Worm (Caenorhabditis elegans) whole organism, L1 larva: ENCODE data around the gene cest-10.
A peak's percentile ranks its signal among the peaks of the same experiment; 100 is the strongest.

Source experiments
- C16A3.4 ChIP-seq: fragments of 150-350 bp; optimal IDR thresholded peaks from 2 replicates; lab custom pipeline; 2014; ENCODE audit warnings: missing biosample characterization, missing genetic modification characterization
- F16B12.6 ChIP-seq: fragments of 150-350 bp; optimal IDR thresholded peaks from 2 replicates; lab custom pipeline; 2014; ENCODE audit warnings: missing biosample characterization, missing genetic modification characterization
- Y116A8C.19 ChIP-seq: sonication (generic microtip); optimal IDR thresholded peaks from 2 replicates; lab custom pipeline; 2016; ENCODE audit warnings: missing compliant biosample characterization, missing genetic modification characterization, borderline replicate concordance
- aly-2 ChIP-seq: fragments of 150-350 bp; optimal IDR thresholded peaks from 2 replicates; lab custom pipeline; 2014; ENCODE audit warnings: missing biosample characterization, missing genetic modification characterization
- ama-1 ChIP-seq: fragments of 150-350 bp; optimal IDR thresholded peaks from 2 replicates; lab custom pipeline; 2014
- ceh-8 ChIP-seq: fragments of 200-800 bp; sonication (Bioruptor generic); optimal IDR thresholded peaks from 2 replicates; lab custom pipeline; 2018; ENCODE audit warnings: mild to moderate bottlenecking, missing genetic modification characterization, moderate library complexity, missing compliant biosample characterization
- ceh-88 ChIP-seq: fragments of 200-800 bp; sonication (Bioruptor generic); IDR thresholded peaks from 2 replicates; pipeline ENCODE4 v1.3.6; 2022; ENCODE audit warnings: missing genetic modification characterization, missing compliant biosample characterization
- dpl-1 ChIP-seq, 3 experiments: fragments of 150-350 bp in 2 of 3; sonication (generic microtip) in 1 of 3; optimal IDR thresholded peaks; 2 replicates each; lab custom pipeline; 2014 to 2017; ENCODE audit warnings: missing biosample characterization in 3 of 3, missing genetic modification characterization in 3 of 3, missing genetic modification reagents in 3 of 3
- dsc-1 ChIP-seq: sonication (generic microtip); optimal IDR thresholded peaks from 2 replicates; lab custom pipeline; 2016; ENCODE audit warnings: mild to moderate bottlenecking, missing genetic modification characterization, missing compliant biosample characterization
- efl-1 ChIP-seq, 4 experiments: fragments of 150-350 bp; optimal IDR thresholded peaks in 3 of 4; peaks in 1 of 4; 1 replicate in 1 of 4; 2 replicates in 3 of 4; lab custom pipeline; 2014; ENCODE audit warnings: missing biosample characterization in 2 of 4, missing genetic modification characterization in 2 of 4, missing genetic modification reagents in 2 of 4
- egl-27 ChIP-seq, 2 experiments: fragments of 150-350 bp in 1 of 2; sonication (generic microtip); optimal IDR thresholded peaks; 3 replicates each; lab custom pipeline; 2017 to 2018; ENCODE audit warnings: missing biosample characterization in 2 of 2, missing genetic modification characterization in 2 of 2, missing genetic modification reagents in 2 of 2
- elt-2 ChIP-seq: sonication (generic microtip); optimal IDR thresholded peaks from 2 replicates; lab custom pipeline; 2016; ENCODE audit warnings: missing genetic modification characterization, mild to moderate bottlenecking, inconsistent platforms, missing compliant biosample characterization, missing genetic modification reagents
- ets-5 ChIP-seq: fragments of 200-800 bp; sonication (Bioruptor generic); IDR thresholded peaks from 2 replicates; pipeline ENCODE4 v1.3.6; 2022; ENCODE audit warnings: missing genetic modification characterization, missing compliant biosample characterization
- fkh-10 ChIP-seq: sonication (generic microtip); optimal IDR thresholded peaks from 2 replicates; lab custom pipeline; 2017; ENCODE audit warnings: missing biosample characterization, missing genetic modification reagents, missing genetic modification characterization
- fkh-4 ChIP-seq: sonication (generic microtip); optimal IDR thresholded peaks from 2 replicates; lab custom pipeline; 2016; ENCODE audit warnings: missing compliant biosample characterization, missing genetic modification characterization, borderline replicate concordance
- grh-1 ChIP-seq: fragments of 200-800 bp; sonication (Bioruptor generic); IDR thresholded peaks from 2 replicates; pipeline ENCODE4 v1.3.6; 2022; ENCODE audit warnings: missing genetic modification reagents, missing genetic modification characterization, missing compliant biosample characterization
- irx-1 ChIP-seq: sonication (generic microtip); optimal IDR thresholded peaks from 2 replicates; lab custom pipeline; 2016; ENCODE audit warnings: missing genetic modification characterization, missing compliant biosample characterization
- isw-1 ChIP-seq: fragments of 200-800 bp; sonication (Bioruptor generic); IDR thresholded peaks from 2 replicates; pipeline ENCODE4 v1.3.6; 2022; ENCODE audit warnings: missing genetic modification characterization, missing compliant biosample characterization
- jun-1 ChIP-seq: fragments of 150-350 bp; optimal IDR thresholded peaks from 2 replicates; lab custom pipeline; 2014; ENCODE audit warnings: missing biosample characterization, missing genetic modification reagents, missing genetic modification characterization
- lin-13 ChIP-seq: fragments of 150-350 bp; optimal IDR thresholded peaks from 2 replicates; lab custom pipeline; 2014; ENCODE audit warnings: missing biosample characterization, missing genetic modification reagents, missing genetic modification characterization
- lin-14 ChIP-seq: fragments of 200-800 bp; sonication (Bioruptor generic); optimal IDR thresholded peaks from 2 replicates; lab custom pipeline; 2018; ENCODE audit warnings: mild to moderate bottlenecking, missing genetic modification characterization, moderate library complexity, missing compliant biosample characterization
- lin-35 ChIP-seq, 2 experiments: fragments of 150-350 bp; optimal IDR thresholded peaks; 2 replicates each; lab custom pipeline; 2014; ENCODE audit warnings: missing biosample characterization in 2 of 2, missing genetic modification characterization in 2 of 2, missing genetic modification reagents in 2 of 2
- lin-39 ChIP-seq: fragments of 150-350 bp; optimal IDR thresholded peaks from 2 replicates; lab custom pipeline; 2014; ENCODE audit warnings: missing biosample characterization, missing genetic modification reagents, missing genetic modification characterization
- lir-3 ChIP-seq: sonication (generic microtip); optimal IDR thresholded peaks from 2 replicates; lab custom pipeline; 2016; ENCODE audit warnings: mild to moderate bottlenecking, missing genetic modification characterization, moderate library complexity, missing compliant biosample characterization; ENCODE audit not compliant: poor library complexity
- lsy-2 ChIP-seq, 2 experiments: fragments of 150-350 bp; optimal IDR thresholded peaks; 2 replicates each; lab custom pipeline; 2014; ENCODE audit warnings: missing biosample characterization in 2 of 2, missing genetic modification characterization in 2 of 2
- nhr-11 ChIP-seq: fragments of 150-350 bp; optimal IDR thresholded peaks from 2 replicates; lab custom pipeline; 2014; ENCODE audit warnings: missing biosample characterization, missing genetic modification characterization
- nhr-12 ChIP-seq: sonication (generic microtip); optimal IDR thresholded peaks from 2 replicates; lab custom pipeline; 2017; ENCODE audit warnings: missing biosample characterization, missing genetic modification characterization
- nhr-19 ChIP-seq: fragments of 200-800 bp; sonication (Bioruptor generic); conservative IDR thresholded peaks from 2 replicates; pipeline ENCODE4 v1.3.6; 2022; ENCODE audit warnings: missing genetic modification characterization, missing compliant biosample characterization
- nhr-20 ChIP-seq: sonication (generic microtip); optimal IDR thresholded peaks from 2 replicates; lab custom pipeline; 2016; ENCODE audit warnings: mild to moderate bottlenecking, missing genetic modification characterization, missing compliant biosample characterization
- nhr-237 ChIP-seq: fragments of 150-350 bp; optimal IDR thresholded peaks from 2 replicates; lab custom pipeline; 2014; ENCODE audit warnings: missing biosample characterization, missing genetic modification characterization
- nhr-28 ChIP-seq: fragments of 150-350 bp; optimal IDR thresholded peaks from 2 replicates; lab custom pipeline; 2014; ENCODE audit warnings: missing biosample characterization, missing genetic modification characterization
- nhr-77 ChIP-seq: fragments of 150-350 bp; optimal IDR thresholded peaks from 2 replicates; lab custom pipeline; 2014; ENCODE audit warnings: missing biosample characterization, missing genetic modification characterization
- nhr-85 ChIP-seq: sonication (generic microtip); peaks from one replicate; lab custom pipeline; 2016; ENCODE audit warnings: missing genetic modification characterization, inconsistent platforms, missing compliant biosample characterization
- nhr-90 ChIP-seq: sonication (generic microtip); optimal IDR thresholded peaks from 2 replicates; lab custom pipeline; 2016; ENCODE audit warnings: mild to moderate bottlenecking, missing genetic modification characterization, missing compliant biosample characterization; ENCODE audit not compliant: poor library complexity
- pax-3 ChIP-seq: fragments of 200-800 bp; sonication (Bioruptor generic); optimal IDR thresholded peaks from 2 replicates; lab custom pipeline; 2018; ENCODE audit warnings: mild to moderate bottlenecking, missing genetic modification characterization, moderate library complexity, missing compliant biosample characterization
- rnt-1 ChIP-seq: sonication (generic microtip); optimal IDR thresholded peaks from 2 replicates; lab custom pipeline; 2016; ENCODE audit warnings: mild to moderate bottlenecking, missing genetic modification characterization, moderate library complexity, missing compliant biosample characterization
- skn-1 ChIP-seq: fragments of 150-350 bp; optimal IDR thresholded peaks from 2 replicates; lab custom pipeline; 2014; ENCODE audit warnings: missing biosample characterization, missing genetic modification characterization
- snpc-4 ChIP-seq: fragments of 150-350 bp; optimal IDR thresholded peaks from 2 replicates; lab custom pipeline; 2014; ENCODE audit warnings: missing biosample characterization, missing genetic modification characterization
- snu-23 ChIP-seq: sonication (generic microtip); optimal IDR thresholded peaks from 2 replicates; lab custom pipeline; 2016; ENCODE audit warnings: missing genetic modification characterization, missing compliant biosample characterization
- sox-4 ChIP-seq: sonication (generic microtip); optimal IDR thresholded peaks from 2 replicates; lab custom pipeline; 2016; ENCODE audit warnings: missing genetic modification characterization, missing compliant biosample characterization
- sptf-1 ChIP-seq: fragments of 150-350 bp; optimal IDR thresholded peaks from 2 replicates; lab custom pipeline; 2014; ENCODE audit warnings: missing biosample characterization, missing genetic modification characterization
- swsn-7 ChIP-seq: sonication (generic microtip); optimal IDR thresholded peaks from 2 replicates; lab custom pipeline; 2016; ENCODE audit warnings: missing genetic modification characterization, missing compliant biosample characterization
- tbx-2 ChIP-seq: sonication (generic microtip); optimal IDR thresholded peaks from 2 replicates; lab custom pipeline; 2016; ENCODE audit warnings: missing genetic modification characterization, missing compliant biosample characterization
- tlp-1 ChIP-seq: fragments of 150-350 bp; optimal IDR thresholded peaks from 2 replicates; lab custom pipeline; 2014; ENCODE audit warnings: missing biosample characterization, missing genetic modification characterization
- unc-130 ChIP-seq: fragments of 150-350 bp; optimal IDR thresholded peaks from 2 replicates; lab custom pipeline; 2017; ENCODE audit warnings: missing biosample characterization, missing genetic modification characterization, inconsistent platforms
- unc-30 ChIP-seq: sonication (generic microtip); optimal IDR thresholded peaks from 2 replicates; lab custom pipeline; 2017; ENCODE audit warnings: missing biosample characterization, missing genetic modification characterization
- xbp-1 ChIP-seq: sonication (generic microtip); optimal IDR thresholded peaks from 2 replicates; lab custom pipeline; 2016; ENCODE audit warnings: missing genetic modification characterization, missing compliant biosample characterization
- zip-4 ChIP-seq: fragments of 200-800 bp; sonication (Bioruptor generic); optimal IDR thresholded peaks from 2 replicates; lab custom pipeline; 2018; ENCODE audit warnings: mild to moderate bottlenecking, missing genetic modification characterization, moderate library complexity, missing compliant biosample characterization
- ztf-4 ChIP-seq: fragments of 150-350 bp; optimal IDR thresholded peaks from 2 replicates; lab custom pipeline; 2014; ENCODE audit warnings: missing biosample characterization, missing genetic modification characterization

cest-10 gene

ce11 chrIV:7188528-7189422, 8.4 kb downstream of the cest-10 start, which contains the start of gene srlf-7 (continued):
- TF ChIP-seq nhr-77 (tag; lab: Kevin White, UChicago) (peak; percentile 58), nhr-90 (tag; lab: Kevin White, UChicago) (peak; percentile 77), fkh-10 (GFP tag; lab: Kevin White, UChicago) (peak; percentile 54), F16B12.6 (tag; lab: Kevin White, UChicago) (no peak), unc-130 (tag; lab: Kevin White, UChicago) (no peak), nhr-28 (tag; lab: Kevin White, UChicago) (no peak), C16A3.4 (tag; lab: Kevin White, UChicago) (peak; percentile 37), aly-2 (tag; lab: Kevin White, UChicago) (no peak), tbx-2 (tag; lab: Kevin White, UChicago) (peak; percentile 58), xbp-1 (no peak), Y116A8C.19 (tag; lab: Kevin White, UChicago) (no peak), snu-23 (peak; percentile 52), lin-14 (GFP tag; lab: Kevin White, UChicago) (peak; percentile 81), snpc-4 (tag; lab: Kevin White, UChicago) (no peak), unc-30 (tag; lab: Kevin White, UChicago) (no peak), dsc-1 (no peak), lin-35 (GFP tag; optimal IDR thresholded peaks at IDR 0.05; lab: Kevin White, UChicago) (peak in 1 of 2 experiments; percentile 80), nhr-19 (GFP tag; lab: Robert Waterston, UW) (peak; percentile 40), egl-27 (tag; optimal IDR thresholded peaks at IDR 0.05; lab: Kevin White, UChicago) (no peak), ztf-4 (no peak), tlp-1 (tag; lab: Kevin White, UChicago) (no peak), nhr-11 (no peak)

DNA sequence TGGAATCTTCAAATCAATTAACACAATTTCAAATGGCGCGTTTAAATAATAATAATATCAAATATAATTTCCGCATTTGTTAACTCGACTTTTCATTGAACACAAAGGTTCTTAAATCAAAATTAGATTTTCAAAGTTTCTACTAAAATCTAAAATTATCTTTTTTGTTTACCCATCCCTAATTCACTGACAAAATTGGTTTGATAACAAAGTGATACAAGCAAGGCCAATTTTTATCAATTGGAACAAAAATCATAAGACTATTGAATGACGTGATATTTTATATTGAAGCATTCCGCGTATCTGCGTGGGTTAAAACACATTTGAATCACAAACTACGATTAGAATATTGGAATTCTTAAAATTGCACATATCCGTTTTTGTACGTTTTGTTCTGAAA, 10.1 kb downstream of the cest-10 start:
- TF ChIP-seq grh-1 (GFP tag; lab: Robert Waterston, UW) (no peak), rnt-1 (tag; lab: Kevin White, UChicago) (no peak), tlp-1 (tag; lab: Kevin White, UChicago) (no peak), ets-5 (no peak), lin-13 (no peak), fkh-4 (no peak), swsn-7 (tag; lab: Kevin White, UChicago) (no peak), dpl-1 (GFP tag; optimal IDR thresholded peaks at IDR 0.05; lab: Kevin White, UChicago) (no peak), irx-1 (tag; lab: Kevin White, UChicago) (no peak), ama-1 (lab: Kevin White, UChicago) (no peak), sox-4 (tag; lab: Kevin White, UChicago) (no peak), lir-3 (no peak), lin-35 (GFP tag; optimal IDR thresholded peaks at IDR 0.05; lab: Kevin White, UChicago) (peak in 1 of 2 experiments; percentile 28), lin-39 (tag; lab: Kevin White, UChicago) (no peak), Y116A8C.19 (tag; lab: Kevin White, UChicago) (no peak), nhr-237 (no peak), zip-4 (GFP tag; lab: Kevin White, UChicago) (no peak), unc-30 (tag; lab: Kevin White, UChicago) (no peak), ceh-8 (GFP tag; lab: Kevin White, UChicago) (no peak), nhr-12 (no peak), nhr-19 (GFP tag; lab: Robert Waterston, UW) (no peak), skn-1 (tag; lab: Kevin White, UChicago) (no peak), ztf-4 (no peak), nhr-20 (tag; lab: Kevin White, UChicago) (peak; percentile 38), pax-3 (tag; lab: Kevin White, UChicago) (no peak), efl-1 (optimal IDR thresholded peaks at IDR 0.05; lab: Kevin White, UChicago) (no peak), efl-1 (GFP tag; optimal IDR thresholded peaks at IDR 0.05 in 1 of 2; lab: Kevin White, UChicago) (no peak), sptf-1 (tag; lab: Kevin White, UChicago) (no peak), isw-1 (GFP tag; lab: Robert Waterston, UW) (no peak), elt-2 (tag; lab: Kevin White, UChicago) (peak; percentile 89), nhr-28 (tag; lab: Kevin White, UChicago) (no peak), jun-1 (tag; lab: Kevin White, UChicago) (peak; percentile 49), lsy-2 (tag; optimal IDR thresholded peaks at IDR 0.05; lab: Kevin White, UChicago) (no peak), nhr-85 (tag; lab: Kevin White, UChicago) (no peak), C16A3.4 (tag; lab: Kevin White, UChicago) (no peak), fkh-10 (GFP tag; lab: Kevin White, UChicago) (no peak), ceh-88 (GFP tag; lab: Robert Waterston, UW) (no peak)
